Worm (Caenorhabditis elegans) whole organism, young adult: ENCODE measurements around the gene ztf-30.

ENCODE experiments used
- C17E4.6 ChIP-seq: fragments of 200-800 bp; sonication (Bioruptor generic); IDR thresholded peaks from 2 replicates; pipeline ENCODE4 v1.3.6; 2022; ENCODE audit warnings: missing genetic modification reagents, missing genetic modification characterization, missing compliant biosample characterization
- Y53F4B.3 ChIP-seq: fragments of 200-800 bp; sonication (Bioruptor generic); IDR thresholded peaks from 2 replicates; pipeline ENCODE4 v1.3.6; 2022; ENCODE audit warnings: missing genetic modification reagents, missing genetic modification characterization, missing compliant biosample characterization
- Y95B8A.8 ChIP-seq: fragments of 200-800 bp; sonication (Bioruptor generic); IDR thresholded peaks from 2 replicates; pipeline ENCODE4 v1.3.6; 2022; ENCODE audit warnings: missing genetic modification reagents, missing genetic modification characterization, missing compliant biosample characterization
- dpl-1 ChIP-seq: fragments of 150-350 bp; optimal IDR thresholded peaks from 2 replicates; lab custom pipeline; 2014; ENCODE audit warnings: missing biosample characterization, missing genetic modification reagents, missing genetic modification characterization
- egrh-3 ChIP-seq: fragments of 200-800 bp; sonication (Bioruptor generic); IDR thresholded peaks from 2 replicates; pipeline ENCODE4 v1.3.6; 2022; ENCODE audit warnings: missing genetic modification reagents, missing genetic modification characterization, missing compliant biosample characterization
- ets-4 ChIP-seq: fragments of 200-800 bp; sonication (Bioruptor generic); optimal IDR thresholded peaks from 2 replicates; lab custom pipeline; 2018; ENCODE audit warnings: mild to moderate bottlenecking, missing genetic modification characterization, missing compliant biosample characterization
- let-607 ChIP-seq, 2 experiments: fragments of 200-800 bp in 1 of 2; sonication (Bioruptor generic) in 1 of 2; sonication (generic microtip) in 1 of 2; optimal IDR thresholded peaks; 2 replicates each; lab custom pipeline; 2016 to 2018; ENCODE audit warnings: mild to moderate bottlenecking in 2 of 2, missing compliant biosample characterization in 2 of 2, missing genetic modification characterization in 2 of 2, moderate library complexity in 2 of 2, missing genotype in 1 of 2
- lin-35 ChIP-seq, 3 experiments: fragments of 150-350 bp in 2 of 3; sonication (generic microtip) in 1 of 3; optimal IDR thresholded peaks; 2 replicates each; lab custom pipeline; 2014 to 2018; ENCODE audit warnings: missing biosample characterization in 3 of 3, missing genetic modification characterization in 3 of 3, missing genetic modification reagents in 3 of 3
- lir-1 ChIP-seq: fragments of 200-800 bp; sonication (Bioruptor generic); conservative IDR thresholded peaks from 2 replicates; pipeline ENCODE4 v1.3.6; 2022; ENCODE audit warnings: missing genetic modification reagents, missing genetic modification characterization, missing compliant biosample characterization
- nfya-1 ChIP-seq: sonication (generic microtip); optimal IDR thresholded peaks from 2 replicates; lab custom pipeline; 2017; ENCODE audit warnings: antibody characterized with exemption, missing compliant biosample characterization, missing genetic modification characterization, borderline replicate concordance; ENCODE audit not compliant: insufficient read depth
- pha-4 ChIP-seq: fragments of 150-350 bp; sonication (generic microtip); optimal IDR thresholded peaks from 2 replicates; lab custom pipeline; 2014; ENCODE audit warnings: missing biosample characterization, missing genetic modification reagents, missing genetic modification characterization
- snpc-4 ChIP-seq, 5 experiments: fragments of 150-350 bp in 1 of 5; sonication (generic microtip) in 4 of 5; optimal IDR thresholded peaks; 2 replicates each; lab custom pipeline; 2014 to 2018; ENCODE audit warnings: missing genetic modification characterization in 5 of 5, missing biosample characterization in 3 of 5, antibody characterized with exemption in 2 of 5, mild to moderate bottlenecking in 2 of 5, missing compliant biosample characterization in 2 of 5, missing genotype in 2 of 5, moderate library complexity in 2 of 5, missing genetic modification reagents in 1 of 5

- TF ChIP-seq ets-4 (no peak), Y95B8A.8 (GFP tag; lab: Robert Waterston, UW) (no peak), C17E4.6 (GFP tag; lab: Robert Waterston, UW) (no peak), egrh-3 (GFP tag; lab: Robert Waterston, UW) (no peak), let-607 (tag; optimal IDR thresholded peaks at IDR 0.05; lab: Kevin White, UChicago) (no peak), lir-1 (GFP tag; lab: Robert Waterston, UW) (no peak), snpc-4 (GFP tag; optimal IDR thresholded peaks at IDR 0.05; lab: Kevin White, UChicago) (no peak), snpc-4 (tag; optimal IDR thresholded peaks at IDR 0.05; lab: Kevin White, UChicago) (no peak), lin-35 (GFP tag; optimal IDR thresholded peaks at IDR 0.05; lab: Kevin White, UChicago) (no peak), dpl-1 (GFP tag; lab: Kevin White, UChicago) (no peak), Y53F4B.3 (GFP tag; lab: Robert Waterston, UW) (no peak), nfya-1 (no peak), pha-4 (tag; lab: Kevin White, UChicago) (no peak)
Observed at ce11 chrIII:8574299-8574698, 23.4 kb downstream of the ztf-30 start.
